Fruit fly (Drosophila melanogaster) whole organism, embryonic: ENCODE data around the gene Adh.

ENCODE experiments used
- Awh ChIP-seq: fragments of 200-800 bp; sonication (Bioruptor generic); IDR thresholded peaks from 2 replicates; pipeline ENCODE4, ENCODE4 v1.3.6; 2022; ENCODE audit warnings: missing biosample characterization, missing genetic modification characterization
- BtbVII ChIP-seq: fragments of 200-800 bp; sonication (Bioruptor generic); optimal IDR thresholded peaks from 3 replicates; lab custom pipeline; 2017; ENCODE audit warnings: missing biosample characterization, mild to moderate bottlenecking, missing genetic modification characterization
- CG11504 ChIP-seq: fragments of 200-800 bp; sonication (Bioruptor generic); optimal IDR thresholded peaks from 3 replicates; lab custom pipeline; 2019; ENCODE audit warnings: missing biosample characterization, mild to moderate bottlenecking, missing genetic modification characterization, moderate library complexity
- CG13287 ChIP-seq: fragments of 200-800 bp; sonication (Bioruptor generic); IDR thresholded peaks from 2 replicates; pipeline ENCODE4 v1.3.6; 2022; ENCODE audit warnings: missing biosample characterization, missing genetic modification characterization; ENCODE audit not compliant: partially characterized antibody
- CG14441 ChIP-seq: fragments of 200-800 bp; sonication (Bioruptor generic); IDR thresholded peaks from 2 replicates; pipeline ENCODE4 v1.3.6; 2022; ENCODE audit warnings: missing biosample characterization, missing genetic modification characterization
- CG16863 ChIP-seq: fragments of 200-800 bp; sonication (Bioruptor generic); optimal IDR thresholded peaks from 3 replicates; lab custom pipeline; 2016; ENCODE audit warnings: missing biosample characterization, missing genetic modification characterization
- CG18764 ChIP-seq: fragments of 200-800 bp; sonication (Bioruptor generic); optimal IDR thresholded peaks from 3 replicates; lab custom pipeline; 2016; ENCODE audit warnings: missing biosample characterization, missing genetic modification characterization
- CG2116 ChIP-seq: fragments of 200-800 bp; sonication (Bioruptor generic); optimal IDR thresholded peaks from 3 replicates; lab custom pipeline; 2018; ENCODE audit warnings: missing biosample characterization, mild to moderate bottlenecking, missing genetic modification characterization
- CG2712 ChIP-seq: fragments of 200-800 bp; optimal IDR thresholded peaks from 3 replicates; lab custom pipeline; 2019; ENCODE audit warnings: missing biosample characterization, mild to moderate bottlenecking, missing genetic modification characterization, moderate library complexity
- CG32767 ChIP-seq: fragments of 200-800 bp; sonication (Bioruptor generic); IDR thresholded peaks from 2 replicates; pipeline ENCODE4 v1.3.6; 2022; ENCODE audit warnings: missing biosample characterization, missing genetic modification characterization
- CG33557 ChIP-seq: fragments of 200-800 bp; sonication (Bioruptor generic); optimal IDR thresholded peaks from 2 replicates; lab custom pipeline; 2019; ENCODE audit warnings: missing biosample characterization, mild to moderate bottlenecking, missing genetic modification characterization, moderate library complexity
- CG34224 ChIP-seq: fragments of 200-800 bp; sonication (Bioruptor generic); IDR thresholded peaks from 3 replicates; pipeline ENCODE4 v1.3.6; 2022; ENCODE audit warnings: missing biosample characterization, missing genetic modification characterization; ENCODE audit not compliant: partially characterized antibody
- CG4282 ChIP-seq: fragments of 200-800 bp; sonication (Bioruptor generic); optimal IDR thresholded peaks from 2 replicates; lab custom pipeline; 2016; ENCODE audit warnings: missing biosample characterization, missing genetic modification characterization
- CG6254 ChIP-seq: fragments of 200-800 bp; sonication (Bioruptor generic); optimal IDR thresholded peaks from 3 replicates; lab custom pipeline; 2017; ENCODE audit warnings: mild to moderate bottlenecking, missing biosample characterization, missing genetic modification reagents, missing genetic modification characterization
- CG7271 ChIP-seq: fragments of 200-800 bp; sonication (Bioruptor generic); optimal IDR thresholded peaks from 2 replicates; lab custom pipeline; 2018; ENCODE audit warnings: missing biosample characterization, mild to moderate bottlenecking, missing genetic modification characterization, moderate library complexity
- CG7745 ChIP-seq: fragments of 200-800 bp; sonication (Bioruptor generic); optimal IDR thresholded peaks from 2 replicates; lab custom pipeline; 2018; ENCODE audit warnings: missing biosample characterization, mild to moderate bottlenecking, missing genetic modification characterization, moderate library complexity
- CG8765 ChIP-seq: fragments of 200-800 bp; sonication (Bioruptor generic); IDR thresholded peaks from 2 replicates; pipeline ENCODE4 v1.3.6; 2022; ENCODE audit warnings: missing biosample characterization, missing genetic modification characterization
- Dbx ChIP-seq: fragments of 200-800 bp; sonication (Bioruptor generic); IDR thresholded peaks from 3 replicates; pipeline ENCODE4 v1.3.6; 2022; ENCODE audit warnings: missing biosample characterization, missing genetic modification characterization
- E2f1 ChIP-seq: fragments of 200-800 bp; sonication (Bioruptor generic); IDR thresholded peaks from 2 replicates; pipeline ENCODE4 v1.3.6; 2022; ENCODE audit warnings: missing biosample characterization, missing genetic modification characterization
- Fer2 ChIP-seq: fragments of 200-800 bp; sonication (Bioruptor generic); optimal IDR thresholded peaks from 2 replicates; lab custom pipeline; 2018; ENCODE audit warnings: missing biosample characterization, mild to moderate bottlenecking, missing genetic modification characterization, moderate library complexity
- Hr51 ChIP-seq, 2 experiments: fragments of 200-800 bp; sonication (Bioruptor generic); optimal IDR thresholded peaks; 2 replicates in 1 of 2; 3 replicates in 1 of 2; lab custom pipeline; 2016 to 2018; ENCODE audit warnings: missing biosample characterization in 2 of 2, missing genetic modification characterization in 2 of 2, mild to moderate bottlenecking in 1 of 2, moderate library complexity in 1 of 2
- Neu2 ChIP-seq: fragments of 200-800 bp; sonication (Bioruptor generic); optimal IDR thresholded peaks from 3 replicates; lab custom pipeline; 2016; ENCODE audit warnings: missing biosample characterization, missing genetic modification characterization, borderline replicate concordance
- Pdp1 ChIP-seq, 2 experiments: fragments of 200-800 bp; sonication (Bioruptor generic); optimal IDR thresholded peaks; 3 replicates each; lab custom pipeline; 2016; ENCODE audit warnings: missing biosample characterization in 2 of 2, missing genetic modification characterization in 2 of 2, mild to moderate bottlenecking in 1 of 2, moderate library complexity in 1 of 2
- Taf1 ChIP-seq: fragments of 200-800 bp; sonication (Bioruptor generic); IDR thresholded peaks from 2 replicates; pipeline ENCODE4 v1.3.6; 2022; ENCODE audit warnings: missing biosample characterization, missing genetic modification characterization
- btn ChIP-seq: fragments of 200-800 bp; sonication (Bioruptor generic); optimal IDR thresholded peaks from 2 replicates; lab custom pipeline; 2016; ENCODE audit warnings: missing biosample characterization, missing genetic modification characterization
- cad ChIP-seq: fragments of >200 bp; optimal IDR thresholded peaks from 2 replicates; lab custom pipeline; 2017; ENCODE audit warnings: missing biosample characterization, missing genetic modification characterization
- cato ChIP-seq: fragments of 200-800 bp; sonication (Bioruptor generic); optimal IDR thresholded peaks from 2 replicates; lab custom pipeline; 2016; ENCODE audit warnings: missing biosample characterization, missing genetic modification characterization, borderline replicate concordance
- dmrt11E ChIP-seq: fragments of 200-800 bp; sonication (Bioruptor generic); optimal IDR thresholded peaks from 3 replicates; lab custom pipeline; 2018; ENCODE audit warnings: missing biosample characterization, mild to moderate bottlenecking, missing genetic modification characterization, moderate library complexity
- fu2 ChIP-seq: fragments of 200-800 bp; sonication (Bioruptor generic); optimal IDR thresholded peaks from 2 replicates; lab custom pipeline; 2016; ENCODE audit warnings: missing biosample characterization, missing genetic modification characterization
- gem ChIP-seq: fragments of 200-800 bp; sonication (Bioruptor generic); optimal IDR thresholded peaks from 2 replicates; lab custom pipeline; 2019; ENCODE audit warnings: missing biosample characterization, mild to moderate bottlenecking, missing genetic modification characterization, moderate library complexity
- gsb ChIP-seq: fragments of 200-800 bp; sonication (Bioruptor generic); IDR thresholded peaks from 2 replicates; pipeline ENCODE4 v1.3.6; 2022; ENCODE audit warnings: missing biosample characterization, missing genetic modification characterization
- gsb-n ChIP-seq: fragments of 200-800 bp; sonication (Bioruptor generic); optimal IDR thresholded peaks from 3 replicates; lab custom pipeline; 2018; ENCODE audit warnings: missing biosample characterization, mild to moderate bottlenecking, missing genetic modification characterization
- hth ChIP-seq: fragments of >200 bp; optimal IDR thresholded peaks from 2 replicates; lab custom pipeline; 2017; ENCODE audit warnings: inconsistent platforms
- jumu ChIP-seq: fragments of 200-800 bp; sonication (Bioruptor generic); optimal IDR thresholded peaks from 3 replicates; lab custom pipeline; 2016; ENCODE audit warnings: missing biosample characterization, missing genetic modification characterization
- nerfin-1 ChIP-seq: fragments of 200-800 bp; sonication (Bioruptor generic); optimal IDR thresholded peaks from 3 replicates; lab custom pipeline; 2019; ENCODE audit warnings: missing biosample characterization, mild to moderate bottlenecking, missing genetic modification characterization, moderate library complexity
- otp ChIP-seq: fragments of 200-800 bp; sonication (Bioruptor generic); IDR thresholded peaks from 3 replicates; pipeline ENCODE4, ENCODE4 v1.3.6; 2022; ENCODE audit warnings: missing biosample characterization, missing genetic modification characterization
- pan ChIP-seq, 4 experiments: fragments of >200 bp in 3 of 4; fragments of 200-800 bp in 1 of 4; sonication (Bioruptor generic) in 1 of 4; optimal IDR thresholded peaks in 3 of 4; IDR thresholded peaks in 1 of 4; 2 replicates each; pipeline versions ENCODE4 v1.3.6 to Lab custom; 2017 to 2022; ENCODE audit warnings: missing biosample characterization in 2 of 4, missing genetic modification characterization in 2 of 4, mixed read lengths in 1 of 4
- prd ChIP-seq, 3 experiments: fragments of >200 bp in 2 of 3; fragments of 200-800 bp in 1 of 3; sonication (Bioruptor generic) in 1 of 3; optimal IDR thresholded peaks in 2 of 3; IDR thresholded peaks in 1 of 3; 2 replicates in 2 of 3; 3 replicates in 1 of 3; pipeline versions ENCODE4 v1.3.6 to Lab custom; 2017 to 2022; ENCODE audit warnings: missing biosample characterization in 1 of 3, missing genetic modification characterization in 1 of 3
- ro ChIP-seq: fragments of 200-800 bp; sonication (Bioruptor generic); IDR thresholded peaks from 2 replicates; pipeline ENCODE4 v1.3.6; 2022; ENCODE audit warnings: missing biosample characterization, missing genetic modification characterization
- sc ChIP-seq, 3 experiments: fragments of >200 bp in 2 of 3; fragments of 200-800 bp in 1 of 3; sonication (Bioruptor generic) in 1 of 3; optimal IDR thresholded peaks; 2 replicates in 2 of 3; 3 replicates in 1 of 3; lab custom pipeline; 2017; ENCODE audit warnings: mild to moderate bottlenecking in 1 of 3, missing biosample characterization in 1 of 3, missing genetic modification characterization in 1 of 3, missing genetic modification reagents in 1 of 3
- sens ChIP-seq: fragments of 200-800 bp; sonication (Bioruptor generic); peaks from one replicate; lab custom pipeline; 2016; ENCODE audit warnings: missing biosample characterization, missing genetic modification characterization
- tio ChIP-seq: fragments of 200-800 bp; sonication (Bioruptor generic); optimal IDR thresholded peaks from 2 replicates; lab custom pipeline; 2017; ENCODE audit warnings: missing biosample characterization, missing genetic modification characterization, inconsistent platforms
- tll ChIP-seq, 2 experiments: fragments of 200-800 bp in 1 of 2; fragments of >200 bp in 1 of 2; sonication (Bioruptor generic) in 1 of 2; optimal IDR thresholded peaks; 2 replicates each; lab custom pipeline; 2017 to 2019; ENCODE audit warnings: missing biosample characterization in 2 of 2, missing genetic modification characterization in 2 of 2, mild to moderate bottlenecking in 1 of 2, moderate library complexity in 1 of 2
- twi ChIP-seq: fragments of 200-800 bp; optimal IDR thresholded peaks from 2 replicates; lab custom pipeline; 2019; ENCODE audit warnings: missing biosample characterization, mild to moderate bottlenecking, missing genetic modification characterization, moderate library complexity

The Adh gene

DNA sequence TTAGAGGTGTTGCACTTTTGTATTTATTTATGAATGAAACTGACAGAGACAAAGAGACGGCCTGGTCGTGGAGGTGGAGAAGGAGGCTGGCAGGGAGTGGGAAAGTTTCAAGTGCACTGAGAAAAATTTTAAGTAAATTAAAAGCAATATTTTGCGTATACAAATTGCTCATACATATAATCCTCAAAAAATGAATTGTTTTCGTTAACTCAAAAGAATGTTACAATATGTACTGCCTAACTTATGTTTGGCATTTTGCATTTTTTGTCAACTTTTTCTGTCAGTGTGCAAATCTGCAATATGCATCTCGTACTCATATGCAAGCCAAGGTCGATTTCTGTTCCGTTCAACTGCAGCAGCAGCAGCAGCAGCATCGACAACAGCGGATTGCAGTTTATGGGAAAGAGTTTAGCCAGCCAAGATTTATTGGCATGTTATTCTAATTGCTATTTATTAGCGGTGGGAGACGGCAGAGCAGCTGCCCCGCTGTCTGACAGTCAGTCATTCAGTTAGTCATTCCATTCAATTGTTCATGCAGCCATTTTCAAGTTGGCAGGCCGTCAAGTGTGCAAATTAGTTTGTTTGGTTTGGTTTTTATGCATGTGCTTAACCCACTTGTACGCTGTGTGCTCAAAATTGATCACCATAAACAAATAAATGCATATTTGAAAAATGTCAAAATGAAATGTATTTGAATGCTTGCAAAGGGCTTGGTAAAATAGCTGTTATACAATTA lies 15.8 kb downstream of the Adh start (continued):
- TF ChIP-seq CG6254 (no peak), hth (lab: Kevin White, UChicago) (no peak), CG14441 (GFP tag; lab: Robert Waterston, UW) (0 out of 2 replicates have a peak, but pooled peaks have one; percentile 15), jumu (GFP tag; lab: Kevin White, UChicago) (no peak), gsb (GFP tag; lab: Robert Waterston, UW) (no peak), E2f1 (peak; percentile 31; the same call in 1 of the 2 replicates), pan (optimal IDR thresholded peaks at IDR 0.05; lab: Kevin White, UChicago) (no peak), pan (GFP tag; optimal IDR thresholded peaks at IDR 0.05 in 1 of 2, IDR thresholded peaks at IDR 0.05 in 1 of 2) (peak in 1 of 2 experiments; percentile 37), sens (GFP tag; lab: Kevin White, UChicago) (peak; percentile 76), CG34224 (GFP tag; lab: Robert Waterston, UW) (no peak), dmrt11E (tag; lab: Kevin White, UChicago) (peak; percentile 37)

- TF ChIP-seq btn (GFP tag; lab: Kevin White, UChicago) = no peak
- TF ChIP-seq Dbx (GFP tag; lab: Robert Waterston, UW) = no peak
- no peak for TF ChIP-seq CG2116 (GFP tag; lab: Kevin White, UChicago)
- TF ChIP-seq, all 482 proteins: peak for 0
Measured at dm6 chr2L:14632799-14633198, 17.4 kb downstream of the Adh start.

- peak; percentile 13 for TF ChIP-seq tio (GFP tag; lab: Kevin White, UChicago)
- no peak for TF ChIP-seq CG4282 (GFP tag; lab: Kevin White, UChicago)
- peak; percentile 18 for TF ChIP-seq gem (tag; lab: Kevin White, UChicago)
- peak; percentile 12 for TF ChIP-seq CG7271 (tag; lab: Kevin White, UChicago)
- TF ChIP-seq ro = no peak
- no peak for TF ChIP-seq nerfin-1 (tag; lab: Kevin White, UChicago)
- no peak for TF ChIP-seq Pdp1 (GFP tag; optimal IDR thresholded peaks at IDR 0.05; lab: Kevin White, UChicago)
- TF ChIP-seq Hr51 (GFP tag; optimal IDR thresholded peaks at IDR 0.05; lab: Kevin White, UChicago) = no peak
- TF ChIP-seq Neu2 = no peak
- no peak for TF ChIP-seq otp (GFP tag; lab: Robert Waterston, UW)
- no peak for TF ChIP-seq CG8765 (GFP tag; lab: Robert Waterston, UW)
- no peak for TF ChIP-seq cato
- TF ChIP-seq twi (tag; lab: Kevin White, UChicago) = no peak
- TF ChIP-seq fu2 (GFP tag; lab: Kevin White, UChicago) = no peak
- TF ChIP-seq CG11504 = peak; percentile 13
- no peak for TF ChIP-seq CG32767
- TF ChIP-seq BtbVII (GFP tag; lab: Kevin White, UChicago) = no peak
- no peak for TF ChIP-seq CG14441 (GFP tag; lab: Robert Waterston, UW)
- TF ChIP-seq CG16863 (GFP tag; lab: Kevin White, UChicago) = no peak
- peak; percentile 26 for TF ChIP-seq CG2712 (tag; lab: Kevin White, UChicago)
- TF ChIP-seq Fer2 = no peak
- no peak for TF ChIP-seq CG33557 (GFP tag; lab: Kevin White, UChicago)
- no peak for TF ChIP-seq CG18764 (GFP tag; lab: Kevin White, UChicago)
- TF ChIP-seq gsb-n (tag; lab: Kevin White, UChicago) = peak; percentile 20
- no peak for TF ChIP-seq prd (optimal IDR thresholded peaks at IDR 0.05; lab: Kevin White, UChicago)
- TF ChIP-seq prd (GFP tag; IDR thresholded peaks at IDR 0.05; lab: Robert Waterston, UW) = peak; percentile 50; the same call in 2 of the 3 replicates
- TF ChIP-seq cad (GFP tag; lab: Kevin White, UChicago) = no peak
- no peak for TF ChIP-seq Awh
- TF ChIP-seq tll (GFP tag; optimal IDR thresholded peaks at IDR 0.05; lab: Kevin White, UChicago) = peak in 1 of 2 experiments; percentile 20
- no peak for TF ChIP-seq Taf1 (GFP tag; lab: Robert Waterston, UW)
- no peak for TF ChIP-seq CG7745 (tag; lab: Kevin White, UChicago)
- no peak for TF ChIP-seq sc (optimal IDR thresholded peaks at IDR 0.05; lab: Kevin White, UChicago)
- TF ChIP-seq sc (GFP tag; optimal IDR thresholded peaks at IDR 0.05; lab: Kevin White, UChicago) = no peak
- no peak for TF ChIP-seq CG13287
Measured at dm6 chr2L:14634986-14635385, 19.6 kb downstream of the Adh start.
